Worm (Caenorhabditis elegans): Measurements from ENCODE around the gene frk-1.

DNA sequence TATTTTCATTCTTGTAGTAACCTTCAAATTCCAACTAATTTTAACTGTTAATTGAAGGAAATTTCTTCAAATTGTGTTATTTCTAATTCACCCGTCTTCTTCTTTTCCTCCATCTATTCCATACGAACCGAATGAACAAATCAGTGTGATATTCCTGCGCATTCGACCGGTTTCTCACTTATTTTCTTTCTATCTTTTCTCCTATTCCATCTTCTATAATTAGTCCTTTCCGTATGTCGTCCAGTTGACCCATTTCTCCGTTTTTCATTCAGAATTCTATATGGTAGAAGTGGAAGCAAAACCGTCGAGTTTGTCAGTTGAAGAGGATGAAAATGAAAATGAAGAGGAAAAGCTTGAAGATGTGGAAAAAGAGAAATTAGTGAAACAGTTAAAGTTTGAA lies 33.4 kb upstream of the frk-1 start, which contains the start of gene magu-4:
- TF ChIP-seq nhr-23 (tag; optimal IDR thresholded peaks at IDR 0.05) (no peak), ceh-16 (tag; optimal IDR thresholded peaks at IDR 0.05) (no peak), ceh-82 (tag; optimal IDR thresholded peaks at IDR 0.05) (no peak), lin-13 (GFP tag; optimal IDR thresholded peaks at IDR 0.05) (no peak), elt-1 (tag; optimal IDR thresholded peaks at IDR 0.05) (no peak), egl-27 (tag; optimal IDR thresholded peaks at IDR 0.05) (no peak), zag-1 (tag; optimal IDR thresholded peaks at IDR 0.05) (no peak), nhr-6 (tag; optimal IDR thresholded peaks at IDR 0.05) (no peak), ztf-11 (tag; optimal IDR thresholded peaks at IDR 0.05) (no peak), F13H6.1 (tag; optimal IDR thresholded peaks at IDR 0.05) (no peak), unc-62 (GFP tag; optimal IDR thresholded peaks at IDR 0.05) (no peak), elt-3 (tag; optimal IDR thresholded peaks at IDR 0.05) (no peak), C34F6.9 (tag; optimal IDR thresholded peaks at IDR 0.05) (no peak)

All from whole organism, L2 larva.